Fruit fly (Drosophila melanogaster) whole organism, pupa: ENCODE measurements around the gene MBD-R2.

Experiments
- CG12605 ChIP-seq: fragments of 200-800 bp; sonication (Bioruptor generic); IDR thresholded peaks from 2 replicates; pipeline ENCODE4 v1.3.6; 2022; ENCODE audit warnings: missing biosample characterization, missing genetic modification characterization
- CG15710 ChIP-seq: fragments of 200-800 bp; sonication (Bioruptor generic); optimal IDR thresholded peaks from 2 replicates; lab custom pipeline; 2018; ENCODE audit warnings: missing biosample characterization, mild to moderate bottlenecking, missing genetic modification characterization, moderate library complexity
- CG32121 ChIP-seq: fragments of 200-800 bp; sonication (Bioruptor generic); IDR thresholded peaks from 2 replicates; pipeline ENCODE4 v1.3.6; 2022; ENCODE audit warnings: missing biosample characterization, missing genetic modification characterization
- CG34367 ChIP-seq: fragments of 200-800 bp; sonication (Bioruptor generic); optimal IDR thresholded peaks from 2 replicates; lab custom pipeline; 2018; ENCODE audit warnings: missing biosample characterization, mild to moderate bottlenecking, missing genetic modification characterization
- CG8301 ChIP-seq: fragments of 200-800 bp; sonication (Bioruptor generic); optimal IDR thresholded peaks from 2 replicates; lab custom pipeline; 2018; ENCODE audit warnings: missing biosample characterization, mild to moderate bottlenecking, missing genetic modification characterization
- CG9948 ChIP-seq: fragments of 200-800 bp; sonication (Bioruptor generic); optimal IDR thresholded peaks from 2 replicates; lab custom pipeline; 2018; ENCODE audit warnings: missing biosample characterization, mild to moderate bottlenecking, missing genetic modification characterization, moderate library complexity
- D1 ChIP-seq: fragments of 200-800 bp; sonication (Bioruptor generic); optimal IDR thresholded peaks from 2 replicates; lab custom pipeline; 2018; ENCODE audit warnings: missing biosample characterization, mild to moderate bottlenecking, missing genetic modification characterization, moderate library complexity
- Pif1B ChIP-seq: fragments of 200-800 bp; sonication (Bioruptor generic); optimal IDR thresholded peaks from 3 replicates; lab custom pipeline; 2016; ENCODE audit warnings: missing biosample characterization, missing genetic modification characterization

MBD-R2 gene

dm6 chr3R:12302915-12303314 lies 53.1 kb downstream of the MBD-R2 start:
- TF ChIP-seq Pif1B (GFP tag; lab: Kevin White, UChicago) (no peak), CG9948 (tag; lab: Kevin White, UChicago) (no peak), CG12605 (GFP tag; lab: Robert Waterston, UW) (no peak), D1 (tag; lab: Kevin White, UChicago) (no peak), CG8301 (tag; lab: Kevin White, UChicago) (no peak), CG15710 (tag; lab: Kevin White, UChicago) (no peak), CG32121 (no peak), CG34367 (no peak)
